Worm (Caenorhabditis elegans) whole organism, L4/young adult: ENCODE data around the gene clec-136.

ENCODE experiments used
- W03F9.2 ChIP-seq: fragments of 150-350 bp; optimal IDR thresholded peaks from 2 replicates; lab custom pipeline; 2014; ENCODE audit warnings: missing biosample characterization, missing genetic modification characterization
- him-1 ChIP-seq: sonication (generic microtip); optimal IDR thresholded peaks from 2 replicates; lab custom pipeline; 2016; ENCODE audit warnings: missing genotype, missing genetic modification reagents, missing genetic modification characterization, missing compliant biosample characterization

DNA sequence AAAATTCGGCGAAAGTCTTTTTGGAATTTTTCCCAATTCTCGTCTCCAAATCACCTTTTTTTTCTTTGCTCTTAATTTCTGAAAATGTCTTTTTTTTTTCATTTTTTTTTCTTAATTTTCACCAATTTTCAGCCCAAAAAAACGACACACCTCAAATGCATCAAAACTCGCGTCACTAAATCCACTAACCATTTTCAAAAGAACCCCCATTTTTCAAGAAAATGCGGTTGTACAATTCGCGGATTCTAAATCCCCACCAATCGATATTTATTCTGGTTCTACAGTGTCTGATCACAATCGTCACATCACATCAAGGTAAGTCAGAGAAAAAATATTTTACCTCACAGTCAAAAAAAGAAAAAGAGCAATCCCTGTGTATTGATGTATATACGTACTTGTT lies 44.5 kb downstream of the clec-136 start, which contains the start of gene vab-1:
- TF ChIP-seq W03F9.2 (tag; lab: Kevin White, UChicago) (no peak), him-1 (tag; lab: Kevin White, UChicago) (no peak)
